Fruit fly (Drosophila melanogaster) whole organism, wandering third instar larva: Measurements from ENCODE around the gene knk.

ENCODE experiments used
- Abd-B ChIP-seq: fragments of >200 bp; optimal IDR thresholded peaks from 2 replicates; lab custom pipeline; 2017; ENCODE audit warnings: missing biosample characterization, missing genetic modification characterization
- Dif ChIP-seq: fragments of 200-275, 200-300 bp; sonication (Bioruptor generic); optimal IDR thresholded peaks from 2 replicates; lab custom pipeline; 2018; ENCODE audit warnings: missing biosample characterization, missing genetic modification characterization; ENCODE audit not compliant: partially characterized antibody
- Hr83 ChIP-seq: fragments of 200-300 bp; sonication (Bioruptor generic); optimal IDR thresholded peaks from 2 replicates; lab custom pipeline; 2016; ENCODE audit warnings: missing biosample characterization, mild to moderate bottlenecking, missing genetic modification characterization, moderate library complexity; ENCODE audit not compliant: poor library complexity, severe bottlenecking
- Mio ChIP-seq: sonication (Bioruptor generic); optimal IDR thresholded peaks from 2 replicates; lab custom pipeline; 2016; ENCODE audit warnings: missing biosample characterization, missing genetic modification characterization
- Sp1 ChIP-seq: fragments of 200-800 bp; sonication (Bioruptor generic); optimal IDR thresholded peaks from 3 replicates; lab custom pipeline; 2019; ENCODE audit warnings: missing biosample characterization, mild to moderate bottlenecking, missing genetic modification characterization, moderate library complexity
- Vsx2 ChIP-seq: fragments of 200-300, 225-300 bp; sonication (Bioruptor generic); optimal IDR thresholded peaks from 2 replicates; lab custom pipeline; 2018; ENCODE audit warnings: missing biosample characterization, missing genetic modification characterization; ENCODE audit not compliant: partially characterized antibody
- br ChIP-seq: fragments of 200-800 bp; sonication (Bioruptor generic); optimal IDR thresholded peaks from 2 replicates; lab custom pipeline; 2016; ENCODE audit warnings: missing biosample characterization, missing genetic modification characterization
- dmrt93B ChIP-seq: fragments of 200-800 bp; sonication (Bioruptor generic); optimal IDR thresholded peaks from 2 replicates; lab custom pipeline; 2018; ENCODE audit warnings: missing biosample characterization, mild to moderate bottlenecking, missing genetic modification characterization
- h ChIP-seq: fragments of 200-800 bp; sonication (Bioruptor generic); optimal IDR thresholded peaks from 3 replicates; lab custom pipeline; 2016; ENCODE audit warnings: missing biosample characterization, mild to moderate bottlenecking, missing genetic modification characterization
- jim ChIP-seq: fragments of 175-275, 200-325 bp; sonication (Bioruptor generic); optimal IDR thresholded peaks from 2 replicates; lab custom pipeline; 2016; ENCODE audit warnings: missing biosample characterization, mild to moderate bottlenecking, missing genetic modification characterization
- lola ChIP-seq: fragments of >200 bp; optimal IDR thresholded peaks from 2 replicates; lab custom pipeline; 2017; ENCODE audit warnings: missing biosample characterization, missing genetic modification characterization
- psq ChIP-seq: fragments of 200-800 bp; sonication (Bioruptor generic); optimal IDR thresholded peaks from 3 replicates; lab custom pipeline; 2017; ENCODE audit warnings: missing biosample characterization, mild to moderate bottlenecking, missing genetic modification characterization, moderate library complexity
- usp ChIP-seq: fragments of >200 bp; optimal IDR thresholded peaks from 2 replicates; lab custom pipeline; 2017; ENCODE audit warnings: missing biosample characterization, missing genetic modification characterization

- TF ChIP-seq Sp1 (peak; percentile 11), Vsx2 (GFP tag; lab: Kevin White, UChicago) (no peak), usp (GFP tag; lab: Kevin White, UChicago) (no peak), psq (GFP tag; lab: Kevin White, UChicago) (peak; percentile 98), h (GFP tag; lab: Kevin White, UChicago) (no peak), br (GFP tag; lab: Kevin White, UChicago) (peak; percentile 26), Hr83 (GFP tag; lab: Kevin White, UChicago) (peak; percentile 36), Abd-B (GFP tag; lab: Kevin White, UChicago) (no peak), jim (no peak), Mio (GFP tag; lab: Kevin White, UChicago) (no peak), dmrt93B (GFP tag; lab: Kevin White, UChicago) (no peak), Dif (GFP tag; lab: Kevin White, UChicago) (peak; percentile 50), lola (no peak)
Observed at dm6 chr3R:10132906-10133416, 7.5 kb upstream of the knk start.
